Worm (Caenorhabditis elegans): Measurements from ENCODE around the gene sdz-18.

DNA sequence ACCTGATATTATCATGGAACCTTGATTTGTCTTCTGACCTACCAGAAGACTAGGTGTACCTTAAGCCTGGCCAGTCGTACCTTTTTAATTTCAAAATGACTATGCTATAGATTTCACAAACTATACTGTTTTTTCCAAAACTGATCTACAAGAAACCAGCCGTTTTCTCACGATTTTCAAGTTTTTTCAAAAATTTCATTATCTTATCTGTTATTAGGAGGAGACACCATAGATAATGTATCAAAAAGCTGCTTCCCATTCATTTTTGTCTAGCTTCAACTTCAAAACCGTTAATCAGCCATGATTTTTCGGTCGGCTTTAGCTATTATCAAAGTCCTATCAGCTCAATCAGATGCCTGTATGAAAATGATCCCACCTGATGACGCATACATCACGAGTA lies 36.2 kb upstream of the sdz-18 start, which contains the start of gene F36H5.12:
- TF ChIP-seq daf-12 (tag; optimal IDR thresholded peaks at IDR 0.05) (no peak), ztf-4 (tag; optimal IDR thresholded peaks at IDR 0.05) (no peak), ztf-11 (tag; optimal IDR thresholded peaks at IDR 0.05) (no peak), egl-27 (tag; optimal IDR thresholded peaks at IDR 0.05) (no peak), unc-39 (tag; optimal IDR thresholded peaks at IDR 0.05) (no peak)
